Worm (Caenorhabditis elegans): ENCODE results near the gene cpt-3.

cpt-3 gene

DNA sequence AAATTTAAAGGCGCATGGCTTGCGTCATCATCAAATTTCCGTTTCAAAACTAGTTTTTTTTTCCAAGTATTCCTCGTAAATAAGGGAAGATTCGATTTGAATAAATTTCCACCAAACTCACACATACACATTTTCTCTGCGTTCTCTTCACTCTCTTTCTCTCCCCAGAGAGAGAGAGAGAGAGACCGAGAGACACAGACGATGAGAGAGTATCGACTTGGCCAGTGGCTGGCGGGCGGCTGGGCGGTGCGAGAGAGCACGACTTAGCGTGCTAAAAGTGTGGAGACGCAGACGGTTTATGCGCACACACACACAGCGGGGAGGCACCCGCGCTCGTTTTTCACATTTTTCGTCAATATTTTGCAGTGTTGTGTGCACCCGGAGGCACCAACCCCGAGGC, 18.2 kb downstream of the cpt-3 start (continued):
- peak; percentile 64 for TF ChIP-seq lin-38 (GFP tag; IDR thresholded peaks at IDR 0.05)
- no peak for TF ChIP-seq madf-9 (GFP tag; conservative IDR thresholded peaks at IDR 0.05)
- TF ChIP-seq ceh-28 (tag; optimal IDR thresholded peaks at IDR 0.05) = peak; percentile 71
- peak; percentile 44 for TF ChIP-seq zfp-2 (tag; optimal IDR thresholded peaks at IDR 0.05)
- no peak for TF ChIP-seq nhr-41 (GFP tag; IDR thresholded peaks at IDR 0.05)
- peak; percentile 66 for TF ChIP-seq T26A8.4 (GFP tag; IDR thresholded peaks at IDR 0.05)
- peak; percentile 45 for TF ChIP-seq vab-7 (GFP tag; IDR thresholded peaks at IDR 0.05)
- no peak for TF ChIP-seq cey-2 (tag; optimal IDR thresholded peaks at IDR 0.05; ENCODE audit: borderline replicate concordance, insufficient read depth)
- TF ChIP-seq set-16 (GFP tag; IDR thresholded peaks at IDR 0.05) = peak; percentile 87
- peak; percentile 67 for TF ChIP-seq lin-13 (GFP tag; optimal IDR thresholded peaks at IDR 0.05)
- TF ChIP-seq zip-11 (GFP tag; IDR thresholded peaks at IDR 0.05) = no peak
- TF ChIP-seq R02D3.7 (tag; optimal IDR thresholded peaks at IDR 0.05) = no peak
- TF ChIP-seq lin-29 (GFP tag; IDR thresholded peaks at IDR 0.05) = no peak
- TF ChIP-seq spr-1 (tag; optimal IDR thresholded peaks at IDR 0.05) = peak; percentile 21
- no peak for TF ChIP-seq jun-1 (tag; optimal IDR thresholded peaks at IDR 0.05)
- TF ChIP-seq ceh-32 (tag; optimal IDR thresholded peaks at IDR 0.05; ENCODE audit: poor library complexity) = no peak
- peak; percentile 71 for TF ChIP-seq nhr-6 (tag; optimal IDR thresholded peaks at IDR 0.05)
- TF ChIP-seq F26F4.8 (GFP tag; conservative IDR thresholded peaks at IDR 0.05) = no peak
- TF ChIP-seq spr-3 (GFP tag; optimal IDR thresholded peaks at IDR 0.05) = no peak
- TF ChIP-seq nhr-237 (tag; optimal IDR thresholded peaks at IDR 0.05) = no peak
- no peak for TF ChIP-seq egl-27 (tag; optimal IDR thresholded peaks at IDR 0.05)
- TF ChIP-seq unc-130 (GFP tag; optimal IDR thresholded peaks at IDR 0.05) = no peak
- TF ChIP-seq lim-7 (GFP tag; IDR thresholded peaks at IDR 0.05) = no peak
- 0 out of 2 replicates have a peak, but pooled peaks have one; percentile 41 for TF ChIP-seq lin-1 (GFP tag; IDR thresholded peaks at IDR 0.05)
- TF ChIP-seq dmd-6 (GFP tag; IDR thresholded peaks at IDR 0.05) = peak; percentile 56
- no peak for TF ChIP-seq dmd-8 (GFP tag; IDR thresholded peaks at IDR 0.05)
- peak; percentile 33 to 77 for TF ChIP-seq lsy-2 (tag; optimal IDR thresholded peaks at IDR 0.05)
- no peak for TF ChIP-seq unc-39 (tag; optimal IDR thresholded peaks at IDR 0.05)
- no peak for TF ChIP-seq nhr-42 (GFP tag; IDR thresholded peaks at IDR 0.05)
- peak; percentile 71 for TF ChIP-seq hlh-30 (tag; optimal IDR thresholded peaks at IDR 0.05; ENCODE audit: insufficient read depth)
- TF ChIP-seq ZK337.2 (GFP tag; IDR thresholded peaks at IDR 0.05) = no peak
- no peak for TF ChIP-seq skn-1 (tag; optimal IDR thresholded peaks at IDR 0.05)
- no peak for TF ChIP-seq fos-1 (tag; optimal IDR thresholded peaks at IDR 0.05)
- TF ChIP-seq pha-4 (GFP tag; IDR thresholded peaks at IDR 0.05) = no peak
- TF ChIP-seq pha-4 (tag; optimal IDR thresholded peaks at IDR 0.05) = no peak

DNA sequence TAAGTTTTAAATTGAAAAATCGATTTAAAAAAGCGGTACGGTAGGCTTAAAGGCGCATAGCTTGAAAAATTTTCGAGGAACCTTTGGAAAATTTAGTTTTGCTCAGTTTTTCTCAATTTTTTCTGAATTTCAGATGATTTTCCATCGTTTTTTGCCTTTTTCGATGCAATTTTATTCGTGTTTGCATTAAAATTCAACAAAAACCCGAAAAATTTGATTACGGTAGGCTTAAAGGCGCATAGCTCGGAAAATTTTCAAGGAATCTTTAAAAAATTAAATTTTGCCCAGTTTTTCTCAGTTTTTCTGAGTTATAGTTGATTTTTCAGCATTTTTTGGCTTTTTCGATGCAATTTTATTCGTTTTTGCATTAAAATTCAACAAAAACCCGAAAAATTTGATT, 18.7 kb downstream of the cpt-3 start:
- TF ChIP-seq attf-4 (tag; optimal IDR thresholded peaks at IDR 0.05) = no peak
- no peak for TF ChIP-seq duxl-1 (tag; optimal IDR thresholded peaks at IDR 0.05; ENCODE audit: poor library complexity)
- TF ChIP-seq daf-16 (GFP tag; optimal IDR thresholded peaks at IDR 0.05) = no peak
- TF ChIP-seq daf-16 (tag; optimal IDR thresholded peaks at IDR 0.05) = no peak
- TF ChIP-seq nhr-28 (tag; optimal IDR thresholded peaks at IDR 0.05) = no peak
- TF ChIP-seq mdt-29 (GFP tag; IDR thresholded peaks at IDR 0.05) = no peak
- TF ChIP-seq nhr-10 (tag; optimal IDR thresholded peaks at IDR 0.05) = no peak
- TF ChIP-seq egl-43 (GFP tag; IDR thresholded peaks at IDR 0.05) = no peak
- TF ChIP-seq php-3 (GFP tag; IDR thresholded peaks at IDR 0.05) = no peak
- TF ChIP-seq T26A8.4 (GFP tag; IDR thresholded peaks at IDR 0.05) = no peak
- TF ChIP-seq mep-1 (tag; optimal IDR thresholded peaks at IDR 0.05) = no peak
- no peak for TF ChIP-seq Y5F2A.4 (GFP tag; optimal IDR thresholded peaks at IDR 0.05)
- TF ChIP-seq nhr-25 (tag; optimal IDR thresholded peaks at IDR 0.05; ENCODE audit: borderline replicate concordance, insufficient read depth) = no peak
- no peak for TF ChIP-seq hlh-30 (tag; optimal IDR thresholded peaks at IDR 0.05; ENCODE audit: insufficient read depth)
- no peak for TF ChIP-seq dmd-9 (GFP tag; IDR thresholded peaks at IDR 0.05)
- no peak for TF ChIP-seq skn-1 (tag; optimal IDR thresholded peaks at IDR 0.05)

Data from whole organism, L4 larva.